Fruit fly (Drosophila melanogaster) whole organism, embryonic: Measurements from ENCODE around the gene CG13022.

ENCODE experiments used
- Atf6 ChIP-seq: fragments of 200-800 bp; sonication (Bioruptor generic); IDR thresholded peaks from 2 replicates; pipeline ENCODE4 v1.3.6; 2022; ENCODE audit warnings: missing biosample characterization, missing genetic modification characterization
- CG10209 ChIP-seq: fragments of 200-800 bp; sonication (Bioruptor generic); optimal IDR thresholded peaks from 3 replicates; lab custom pipeline; 2017; ENCODE audit warnings: missing biosample characterization, mild to moderate bottlenecking, missing genetic modification characterization, missing genetic modification reagents
- CG10274 ChIP-seq: fragments of 200-800 bp; sonication (Bioruptor generic); optimal IDR thresholded peaks from 3 replicates; lab custom pipeline; 2017; ENCODE audit warnings: missing biosample characterization, mild to moderate bottlenecking, missing genetic modification characterization
- CG10979 ChIP-seq: fragments of 200-800 bp; sonication (Bioruptor generic); optimal IDR thresholded peaks from 2 replicates; lab custom pipeline; 2018; ENCODE audit warnings: missing biosample characterization, mild to moderate bottlenecking, missing genetic modification characterization, moderate library complexity
- CG11695 ChIP-seq: fragments of 200-800 bp; sonication (Bioruptor generic); IDR thresholded peaks from 3 replicates; pipeline ENCODE4 v1.3.6; 2022; ENCODE audit warnings: missing biosample characterization, missing genetic modification characterization
- CG12659 ChIP-seq: fragments of 200-800 bp; sonication (Bioruptor generic); optimal IDR thresholded peaks from 3 replicates; lab custom pipeline; 2017; ENCODE audit warnings: mild to moderate bottlenecking, missing biosample characterization, missing genetic modification reagents, missing genetic modification characterization
- CG14860 ChIP-seq: fragments of 200-800 bp; sonication (Bioruptor generic); IDR thresholded peaks from 3 replicates; pipeline ENCODE4 v1.3.6; 2022; ENCODE audit warnings: missing biosample characterization, missing genetic modification characterization; ENCODE audit not compliant: partially characterized antibody
- CG14965 ChIP-seq: fragments of 200-800 bp; sonication (Bioruptor generic); optimal IDR thresholded peaks from 2 replicates; lab custom pipeline; 2016; ENCODE audit warnings: missing biosample characterization, missing genetic modification characterization, borderline replicate concordance
- CG1792 ChIP-seq: fragments of 200-800 bp; sonication (Bioruptor generic); optimal IDR thresholded peaks from 2 replicates; lab custom pipeline; 2016; ENCODE audit warnings: missing biosample characterization, missing genetic modification characterization
- CG18619 ChIP-seq: fragments of 200-800 bp; sonication (Bioruptor generic); optimal IDR thresholded peaks from 3 replicates; lab custom pipeline; 2017; ENCODE audit warnings: missing biosample characterization, mild to moderate bottlenecking, missing genetic modification characterization
- CG18764 ChIP-seq: fragments of 200-800 bp; sonication (Bioruptor generic); optimal IDR thresholded peaks from 3 replicates; lab custom pipeline; 2016; ENCODE audit warnings: missing biosample characterization, missing genetic modification characterization
- CG2116 ChIP-seq: fragments of 200-800 bp; sonication (Bioruptor generic); optimal IDR thresholded peaks from 3 replicates; lab custom pipeline; 2018; ENCODE audit warnings: missing biosample characterization, mild to moderate bottlenecking, missing genetic modification characterization
- CG2712 ChIP-seq: fragments of 200-800 bp; optimal IDR thresholded peaks from 3 replicates; lab custom pipeline; 2019; ENCODE audit warnings: missing biosample characterization, mild to moderate bottlenecking, missing genetic modification characterization, moderate library complexity
- CG2875 ChIP-seq: fragments of 200-800 bp; sonication (Bioruptor generic); optimal IDR thresholded peaks from 2 replicates; lab custom pipeline; 2017; ENCODE audit warnings: missing biosample characterization, mild to moderate bottlenecking, missing genetic modification characterization, missing genetic modification reagents
- CG32532 ChIP-seq: fragments of 200-800 bp; sonication (Bioruptor generic); IDR thresholded peaks from 2 replicates; pipeline ENCODE4 v1.3.6; 2022; ENCODE audit warnings: missing biosample characterization, missing genetic modification characterization
- CG3281 ChIP-seq: fragments of 200-800 bp; sonication (Bioruptor generic); optimal IDR thresholded peaks from 3 replicates; lab custom pipeline; 2017; ENCODE audit warnings: missing biosample characterization, mild to moderate bottlenecking, missing genetic modification characterization
- CG3407 ChIP-seq: fragments of 200-800 bp; sonication (Bioruptor generic); optimal IDR thresholded peaks from 2 replicates; lab custom pipeline; 2018; ENCODE audit warnings: missing biosample characterization, mild to moderate bottlenecking, missing genetic modification characterization
- Dbx ChIP-seq: fragments of 200-800 bp; sonication (Bioruptor generic); IDR thresholded peaks from 3 replicates; pipeline ENCODE4 v1.3.6; 2022; ENCODE audit warnings: missing biosample characterization, missing genetic modification characterization
- Doc3 ChIP-seq: fragments of 200-800 bp; sonication (Bioruptor generic); IDR thresholded peaks from 3 replicates; pipeline ENCODE4 v1.3.6; 2022; ENCODE audit warnings: missing biosample characterization, missing genetic modification characterization; ENCODE audit not compliant: partially characterized antibody
- HHEX ChIP-seq: fragments of 200-800 bp; sonication (Bioruptor generic); optimal IDR thresholded peaks from 3 replicates; lab custom pipeline; 2017; ENCODE audit warnings: missing biosample characterization, mild to moderate bottlenecking, missing genetic modification characterization, missing genetic modification reagents
- Hey ChIP-seq: fragments of 200-800 bp; sonication (Bioruptor generic); optimal IDR thresholded peaks from 3 replicates; lab custom pipeline; 2018; ENCODE audit warnings: missing biosample characterization, mild to moderate bottlenecking, missing genetic modification characterization
- Jarid2 ChIP-seq: fragments of 200-800 bp; sonication (Bioruptor generic); optimal IDR thresholded peaks from 3 replicates; lab custom pipeline; 2017; ENCODE audit warnings: mild to moderate bottlenecking, missing biosample characterization, missing genetic modification reagents, missing genetic modification characterization
- Lpt ChIP-seq: fragments of >200 bp; optimal IDR thresholded peaks from 2 replicates; lab custom pipeline; 2018; ENCODE audit warnings: missing biosample characterization, missing genetic modification characterization
- NC2β ChIP-seq: fragments of 200-800 bp; sonication (Bioruptor generic); optimal IDR thresholded peaks from 2 replicates; lab custom pipeline; 2016; ENCODE audit warnings: missing biosample characterization, missing genetic modification characterization
- Rx ChIP-seq: fragments of 200-800 bp; sonication (Bioruptor generic); IDR thresholded peaks from 2 replicates; pipeline ENCODE4 v1.3.6; 2022; ENCODE audit warnings: missing biosample characterization, missing genetic modification characterization
- ara ChIP-seq: fragments of 200-800 bp; sonication (Bioruptor generic); IDR thresholded peaks from 2 replicates; pipeline ENCODE4 v1.3.6; 2022; ENCODE audit warnings: missing biosample characterization, missing genetic modification characterization
- bab2 ChIP-seq: fragments of 200-800 bp; sonication (Bioruptor generic); optimal IDR thresholded peaks from 2 replicates; lab custom pipeline; 2016; ENCODE audit warnings: missing biosample characterization, missing genetic modification characterization
- bcd ChIP-seq: fragments of 200-800 bp; sonication (Bioruptor generic); optimal IDR thresholded peaks from 2 replicates; lab custom pipeline; 2017; ENCODE audit warnings: missing biosample characterization, mild to moderate bottlenecking, missing genetic modification characterization
- btn ChIP-seq: fragments of 200-800 bp; sonication (Bioruptor generic); optimal IDR thresholded peaks from 2 replicates; lab custom pipeline; 2016; ENCODE audit warnings: missing biosample characterization, missing genetic modification characterization
- danr ChIP-seq: fragments of 200-800 bp; sonication (Bioruptor generic); IDR thresholded peaks from 2 replicates; pipeline ENCODE4 v1.3.6; 2022; ENCODE audit warnings: missing biosample characterization, missing genetic modification characterization
- ewg ChIP-seq: fragments of 200-800 bp; sonication (Bioruptor generic); optimal IDR thresholded peaks from 3 replicates; lab custom pipeline; 2017; ENCODE audit warnings: mild to moderate bottlenecking, missing biosample characterization, missing genetic modification reagents, missing genetic modification characterization
- grau ChIP-seq: fragments of 200-800 bp; optimal IDR thresholded peaks from 3 replicates; lab custom pipeline; 2019; ENCODE audit warnings: missing biosample characterization, mild to moderate bottlenecking, missing genetic modification characterization, moderate library complexity
- ham ChIP-seq: fragments of 200-800 bp; sonication (Bioruptor generic); IDR thresholded peaks from 2 replicates; pipeline ENCODE4 v1.3.6; 2022; ENCODE audit warnings: missing biosample characterization, missing genetic modification characterization
- ind ChIP-seq: fragments of 200-800 bp; sonication (Bioruptor generic); optimal IDR thresholded peaks from 3 replicates; lab custom pipeline; 2016; ENCODE audit warnings: missing biosample characterization, missing genetic modification characterization
- klu ChIP-seq: fragments of 200-800 bp; sonication (Bioruptor generic); IDR thresholded peaks from 2 replicates; pipeline ENCODE4 v1.3.6; 2022; ENCODE audit warnings: missing biosample characterization, missing genetic modification characterization
- maf-S ChIP-seq: fragments of 200-800 bp; sonication (Bioruptor generic); optimal IDR thresholded peaks from 2 replicates; lab custom pipeline; 2016; ENCODE audit warnings: missing biosample characterization, missing genetic modification characterization
- mam ChIP-seq: fragments of 200-800 bp; sonication (Bioruptor generic); optimal IDR thresholded peaks from 3 replicates; lab custom pipeline; 2016; ENCODE audit warnings: missing biosample characterization, missing genetic modification characterization
- nau ChIP-seq: fragments of 200-800 bp; sonication (Bioruptor generic); optimal IDR thresholded peaks from 3 replicates; lab custom pipeline; 2017; ENCODE audit warnings: missing biosample characterization, mild to moderate bottlenecking, missing genetic modification characterization, missing genetic modification reagents
- nerfin-1 ChIP-seq: fragments of 200-800 bp; sonication (Bioruptor generic); optimal IDR thresholded peaks from 3 replicates; lab custom pipeline; 2019; ENCODE audit warnings: missing biosample characterization, mild to moderate bottlenecking, missing genetic modification characterization, moderate library complexity
- nmo ChIP-seq: fragments of 200-800 bp; sonication (Bioruptor generic); optimal IDR thresholded peaks from 2 replicates; lab custom pipeline; 2018; ENCODE audit warnings: missing biosample characterization, mild to moderate bottlenecking, missing genetic modification characterization, moderate library complexity
- nom ChIP-seq: fragments of 200-800 bp; sonication (Bioruptor generic); optimal IDR thresholded peaks from 2 replicates; lab custom pipeline; 2017; ENCODE audit warnings: missing biosample characterization, missing genetic modification characterization, mild to moderate bottlenecking, moderate library complexity, missing genetic modification reagents
- salm ChIP-seq: fragments of 200-800 bp; sonication (Bioruptor generic); optimal IDR thresholded peaks from 2 replicates; lab custom pipeline; 2018; ENCODE audit warnings: missing biosample characterization, mild to moderate bottlenecking, missing genetic modification characterization
- sc ChIP-seq, 3 experiments: fragments of >200 bp in 2 of 3; fragments of 200-800 bp in 1 of 3; sonication (Bioruptor generic) in 1 of 3; optimal IDR thresholded peaks; 2 replicates in 2 of 3; 3 replicates in 1 of 3; lab custom pipeline; 2017; ENCODE audit warnings: mild to moderate bottlenecking in 1 of 3, missing biosample characterization in 1 of 3, missing genetic modification characterization in 1 of 3, missing genetic modification reagents in 1 of 3
- scrt ChIP-seq: fragments of 200-800 bp; sonication (Bioruptor generic); optimal IDR thresholded peaks from 2 replicates; lab custom pipeline; 2018; ENCODE audit warnings: missing biosample characterization, mild to moderate bottlenecking, missing genetic modification characterization, moderate library complexity
- slp2 ChIP-seq: fragments of 200-800 bp; sonication (Bioruptor generic); optimal IDR thresholded peaks from 2 replicates; lab custom pipeline; 2016; ENCODE audit warnings: missing biosample characterization, missing genetic modification characterization
- sob ChIP-seq: fragments of 200-800 bp; sonication (Bioruptor generic); IDR thresholded peaks from 2 replicates; pipeline ENCODE4 v1.3.6; 2022; ENCODE audit warnings: missing biosample characterization, missing genetic modification characterization
- ssp ChIP-seq: fragments of 200-800 bp; sonication (Bioruptor generic); IDR thresholded peaks from 2 replicates; pipeline ENCODE4 v1.3.6; 2022; ENCODE audit warnings: missing biosample characterization, missing genetic modification characterization
- z ChIP-seq: fragments of 200-800 bp; sonication (Bioruptor generic); IDR thresholded peaks from 3 replicates; pipeline ENCODE4 v1.3.6; 2022; ENCODE audit warnings: missing biosample characterization, missing genetic modification characterization
- zen2 ChIP-seq: fragments of 200-800 bp; sonication (Bioruptor generic); IDR thresholded peaks from 3 replicates; pipeline ENCODE4 v1.3.6; 2022; ENCODE audit warnings: missing biosample characterization, missing genetic modification characterization; ENCODE audit not compliant: partially characterized antibody

CG13022 gene

DNA sequence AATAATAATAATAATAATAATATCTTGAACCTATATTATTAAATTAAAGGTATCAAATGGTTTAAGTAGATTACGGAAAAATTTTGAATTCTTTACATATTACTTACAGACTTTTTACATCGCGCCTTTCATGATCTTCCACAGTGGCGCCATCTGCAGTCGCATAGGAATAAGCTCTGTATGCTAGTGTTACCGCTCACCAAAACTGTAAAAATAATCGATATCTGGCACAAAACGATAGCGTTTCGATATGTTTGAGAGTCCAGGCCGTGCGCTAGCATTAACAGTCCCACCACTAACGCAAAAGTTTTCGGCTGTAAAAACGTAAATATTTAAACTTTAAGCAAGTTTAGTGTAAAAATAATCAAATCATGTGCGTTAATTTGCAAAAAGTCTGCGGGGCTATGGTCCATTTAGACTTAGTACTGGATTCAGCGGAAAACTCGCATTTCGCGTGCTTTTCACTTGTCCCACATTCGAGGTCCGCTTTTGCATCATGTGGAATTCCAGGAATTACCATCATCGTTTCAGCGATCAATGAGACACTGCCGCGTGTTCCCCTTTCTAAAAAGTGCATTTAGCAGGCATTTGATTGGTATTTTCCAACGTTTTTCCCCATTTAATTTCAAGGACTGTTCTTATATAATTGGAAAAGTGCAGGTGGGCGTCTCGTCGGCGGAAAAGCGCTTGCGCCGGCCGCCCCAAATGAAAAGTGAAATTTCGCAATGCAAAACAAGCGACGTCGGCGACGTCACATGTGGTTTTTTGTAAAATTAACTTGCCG, 16.7 kb upstream of the CG13022 start (continued):
- TF ChIP-seq CG12659 (GFP tag; lab: Kevin White, UChicago) (peak; percentile 81), CG18619 (GFP tag; lab: Kevin White, UChicago) (no peak), CG10979 (tag; lab: Kevin White, UChicago) (no peak), sc (optimal IDR thresholded peaks at IDR 0.05; lab: Kevin White, UChicago) (no peak), sc (GFP tag; optimal IDR thresholded peaks at IDR 0.05; lab: Kevin White, UChicago) (no peak), bcd (GFP tag; lab: Kevin White, UChicago) (peak; percentile 20), nmo (GFP tag; lab: Kevin White, UChicago) (peak; percentile 60), ewg (GFP tag; lab: Kevin White, UChicago) (peak; percentile 51), Lpt (GFP tag; lab: Kevin White, UChicago) (no peak), CG2712 (tag; lab: Kevin White, UChicago) (peak; percentile 57), NC2β (GFP tag; lab: Kevin White, UChicago) (peak; percentile 25), CG2116 (GFP tag; lab: Kevin White, UChicago) (peak; percentile 56), nerfin-1 (peak; percentile 9), zen2 (peak; percentile 91), HHEX (GFP tag; lab: Kevin White, UChicago) (no peak), ham (GFP tag; lab: Robert Waterston, UW) (no peak), CG14965 (GFP tag; lab: Kevin White, UChicago) (no peak), Doc3 (GFP tag; lab: Robert Waterston, UW) (peak; percentile 75), Rx (GFP tag; lab: Robert Waterston, UW) (no peak), CG3407 (GFP tag; lab: Kevin White, UChicago) (no peak), Jarid2 (GFP tag; lab: Kevin White, UChicago) (no peak), CG10274 (GFP tag; lab: Kevin White, UChicago) (no peak), bab2 (GFP tag; lab: Kevin White, UChicago) (no peak), grau (tag; lab: Kevin White, UChicago) (peak; percentile 43), danr (no peak), nom (GFP tag; lab: Kevin White, UChicago) (no peak), slp2 (GFP tag; lab: Kevin White, UChicago) (no peak), Hey (tag; lab: Kevin White, UChicago) (no peak), CG2875 (no peak), btn (GFP tag; lab: Kevin White, UChicago) (no peak), CG32532 (GFP tag; lab: Robert Waterston, UW) (peak; percentile 42; the same call in 1 of the 2 replicates), CG3281 (GFP tag; lab: Kevin White, UChicago) (no peak), z (GFP tag; lab: Robert Waterston, UW) (no peak), scrt (GFP tag; lab: Kevin White, UChicago) (no peak), salm (tag; lab: Kevin White, UChicago) (peak; percentile 19), mam (GFP tag; lab: Kevin White, UChicago) (peak; percentile 33), CG10209 (GFP tag; lab: Kevin White, UChicago) (no peak), CG11695 (GFP tag; lab: Robert Waterston, UW) (no peak), ara (GFP tag; lab: Robert Waterston, UW) (no peak), ssp (GFP tag; lab: Robert Waterston, UW) (no peak), CG18764 (GFP tag; lab: Kevin White, UChicago) (peak; percentile 9), klu (GFP tag; lab: Robert Waterston, UW) (no peak), CG14860 (GFP tag; lab: Robert Waterston, UW) (peak; percentile 78), nau (GFP tag; lab: Kevin White, UChicago) (no peak), Atf6 (GFP tag; lab: Robert Waterston, UW) (no peak), ind (GFP tag; lab: Kevin White, UChicago) (no peak), maf-S (no peak), Dbx (peak; percentile 64; the same call in 2 of the 3 replicates), sob (GFP tag; lab: Robert Waterston, UW) (peak; percentile 50), CG1792 (GFP tag; lab: Kevin White, UChicago) (no peak)
